Worm (Caenorhabditis elegans): ENCODE data around the gene unc-68.

The unc-68 gene

DNA sequence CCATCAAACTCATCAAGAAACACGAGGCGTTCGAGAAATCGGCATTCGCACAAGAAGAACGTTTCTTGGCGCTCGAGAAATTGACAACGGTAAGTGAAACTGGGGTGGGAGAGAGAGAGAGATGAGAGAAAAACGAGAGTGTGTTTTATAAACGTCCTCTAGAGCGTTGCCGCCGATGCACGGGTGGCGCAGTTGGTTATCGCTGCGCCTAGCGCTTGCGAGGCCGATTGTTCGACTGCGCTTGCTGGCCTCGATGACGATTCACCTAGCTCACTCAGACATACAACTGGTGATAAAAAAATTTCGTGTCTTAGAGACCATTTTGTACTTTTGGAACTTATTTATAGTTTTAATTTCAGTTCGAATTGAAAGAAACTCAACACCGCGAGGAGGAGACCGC, 40.0 kb downstream of the unc-68 start (continued):
- peak; percentile 34; the same call in 1 of the 2 replicates for TF ChIP-seq mcd-1 (GFP tag; IDR thresholded peaks at IDR 0.05)
- TF ChIP-seq madf-10 (tag; optimal IDR thresholded peaks at IDR 0.05): peak; percentile 57
- TF ChIP-seq B0019.2 (GFP tag; conservative IDR thresholded peaks at IDR 0.05): no peak
- TF ChIP-seq athp-1 (tag; optimal IDR thresholded peaks at IDR 0.05): peak; percentile 75
- TF ChIP-seq ceh-79 (tag; optimal IDR thresholded peaks at IDR 0.05): no peak
- TF ChIP-seq ztf-28 (GFP tag; IDR thresholded peaks at IDR 0.05): 0 out of 2 replicates have a peak, but pooled peaks have one; percentile 14
- TF ChIP-seq let-607 (tag; optimal IDR thresholded peaks at IDR 0.05): peak in 1 of 2 experiments; percentile 52
- TF ChIP-seq hlh-26 (GFP tag; conservative IDR thresholded peaks at IDR 0.05): no peak
- TF ChIP-seq egl-18 (GFP tag; IDR thresholded peaks at IDR 0.05): no peak
- peak; percentile 89 for TF ChIP-seq rpc-1 (optimal IDR thresholded peaks at IDR 0.05)
- TF ChIP-seq rpc-1 (tag; optimal IDR thresholded peaks at IDR 0.05): peak; percentile 87
- TF ChIP-seq hsf-1 (GFP tag; IDR thresholded peaks at IDR 0.05): peak; percentile 33; the same call in 1 of the 2 replicates
- peak; percentile 43 for TF ChIP-seq lsl-1 (GFP tag; optimal IDR thresholded peaks at IDR 0.05)
- TF ChIP-seq lir-1 (GFP tag; conservative IDR thresholded peaks at IDR 0.05): no peak
- TF ChIP-seq lag-1 (GFP tag; IDR thresholded peaks at IDR 0.05): no peak
- TF ChIP-seq unc-130 (GFP tag; optimal IDR thresholded peaks at IDR 0.05): no peak
- no peak for TF ChIP-seq akir-1 (GFP tag; optimal IDR thresholded peaks at IDR 0.05)
- TF ChIP-seq aptf-3 (GFP tag; IDR thresholded peaks at IDR 0.05): no peak
- TF ChIP-seq ztf-3 (GFP tag; optimal IDR thresholded peaks at IDR 0.05): no peak
- no peak for TF ChIP-seq hmg-20 (GFP tag; IDR thresholded peaks at IDR 0.05)
- TF ChIP-seq Y56A3A.18 (GFP tag; IDR thresholded peaks at IDR 0.05): peak; percentile 77
- peak; percentile 63 for TF ChIP-seq atf-7 (tag; optimal IDR thresholded peaks at IDR 0.05)
- TF ChIP-seq egrh-3 (GFP tag; IDR thresholded peaks at IDR 0.05): peak; percentile 53
- TF ChIP-seq somi-1 (GFP tag; optimal IDR thresholded peaks at IDR 0.05): peak; percentile 21
- peak; percentile 70 for TF ChIP-seq hmg-1.2 (GFP tag; IDR thresholded peaks at IDR 0.05)
- no peak for TF ChIP-seq nfya-2 (GFP tag; IDR thresholded peaks at IDR 0.05)
- TF ChIP-seq sdz-38 (tag; optimal IDR thresholded peaks at IDR 0.05): no peak
- peak; percentile 69 for TF ChIP-seq ekl-4 (GFP tag; IDR thresholded peaks at IDR 0.05)
- no peak for TF ChIP-seq T26A5.8 (tag; optimal IDR thresholded peaks at IDR 0.05)
- TF ChIP-seq nhr-120 (GFP tag; IDR thresholded peaks at IDR 0.05): no peak
- no peak for TF ChIP-seq F55B11.4 (tag; optimal IDR thresholded peaks at IDR 0.05; ENCODE audit: borderline replicate concordance, insufficient read depth)
- TF ChIP-seq bed-2 (GFP tag; IDR thresholded peaks at IDR 0.05): 0 out of 2 replicates have a peak, but pooled peaks have one; percentile 45
- TF ChIP-seq xnd-1 (tag; optimal IDR thresholded peaks at IDR 0.05): no peak
- TF ChIP-seq ets-4 (GFP tag; optimal IDR thresholded peaks at IDR 0.05): peak; percentile 56
- TF ChIP-seq Y67H2A.10 (GFP tag; conservative IDR thresholded peaks at IDR 0.05): 0 out of 2 replicates have a peak, but pooled peaks have one; percentile 15
- peak; percentile 33 for TF ChIP-seq attf-5 (GFP tag; optimal IDR thresholded peaks at IDR 0.05)
- TF ChIP-seq Y53F4B.3 (GFP tag; IDR thresholded peaks at IDR 0.05): no peak
- TF ChIP-seq F49E8.2 (tag; optimal IDR thresholded peaks at IDR 0.05; ENCODE audit: insufficient read depth): peak; percentile 38
- no peak for TF ChIP-seq hlh-12 (tag; optimal IDR thresholded peaks at IDR 0.05)
- no peak for TF ChIP-seq Y79H2A.3 (GFP tag; conservative IDR thresholded peaks at IDR 0.05)
- TF ChIP-seq lsy-27 (tag; optimal IDR thresholded peaks at IDR 0.05; ENCODE audit: borderline replicate concordance, insufficient read depth): peak; percentile 14
- TF ChIP-seq F37B4.10 (GFP tag; IDR thresholded peaks at IDR 0.05): 0 out of 2 replicates have a peak, but pooled peaks have one; percentile 74
- no peak for TF ChIP-seq K11D2.4 (GFP tag; IDR thresholded peaks at IDR 0.05)
- TF ChIP-seq lin-26 (GFP tag; IDR thresholded peaks at IDR 0.05): peak; percentile 94
- peak; percentile 89 for TF ChIP-seq egl-44 (GFP tag; IDR thresholded peaks at IDR 0.05)
- no peak for TF ChIP-seq ceh-91 (GFP tag; IDR thresholded peaks at IDR 0.05)
- TF ChIP-seq ztf-26 (tag; optimal IDR thresholded peaks at IDR 0.05): peak; percentile 74
- peak; percentile 69; the same call in 1 of the 2 replicates for TF ChIP-seq pbrm-1 (GFP tag; IDR thresholded peaks at IDR 0.05)
- TF ChIP-seq sptf-2 (GFP tag; optimal IDR thresholded peaks at IDR 0.05): peak; percentile 50
